Fruit fly (Drosophila melanogaster): ENCODE results near the gene Pif2.

Gene Pif2

dm6 chr3R:6548736-6549135 lies at the start of gene Pif2:
TSS of gene Pif2 (plus strand) at chr3R:6549036.
- TF ChIP-seq dmrt93B (GFP tag; optimal IDR thresholded peaks at IDR 0.05) (no peak), CrebA (GFP tag; optimal IDR thresholded peaks at IDR 0.05; ENCODE audit: borderline replicate concordance) (no peak), CG9705 (GFP tag; optimal IDR thresholded peaks at IDR 0.05) (no peak), GATAd (GFP tag; optimal IDR thresholded peaks at IDR 0.05) (no peak), Myc (optimal IDR thresholded peaks at IDR 0.05) (no peak), jim (GFP tag; optimal IDR thresholded peaks at IDR 0.05) (no peak), Hnf4 (GFP tag; optimal IDR thresholded peaks at IDR 0.05) (no peak), tai (GFP tag; optimal IDR thresholded peaks at IDR 0.05) (no peak), Dfd (GFP tag; optimal IDR thresholded peaks at IDR 0.05) (no peak), usp (GFP tag; optimal IDR thresholded peaks at IDR 0.05) (no peak), Rel (GFP tag; optimal IDR thresholded peaks at IDR 0.05) (no peak), Rel (tag; optimal IDR thresholded peaks at IDR 0.05) (no peak), Dif (GFP tag; optimal IDR thresholded peaks at IDR 0.05; ENCODE audit: partially characterized antibody) (no peak), sage (GFP tag; optimal IDR thresholded peaks at IDR 0.05) (no peak), Vsx2 (GFP tag; optimal IDR thresholded peaks at IDR 0.05; ENCODE audit: partially characterized antibody) (no peak)

DNA sequence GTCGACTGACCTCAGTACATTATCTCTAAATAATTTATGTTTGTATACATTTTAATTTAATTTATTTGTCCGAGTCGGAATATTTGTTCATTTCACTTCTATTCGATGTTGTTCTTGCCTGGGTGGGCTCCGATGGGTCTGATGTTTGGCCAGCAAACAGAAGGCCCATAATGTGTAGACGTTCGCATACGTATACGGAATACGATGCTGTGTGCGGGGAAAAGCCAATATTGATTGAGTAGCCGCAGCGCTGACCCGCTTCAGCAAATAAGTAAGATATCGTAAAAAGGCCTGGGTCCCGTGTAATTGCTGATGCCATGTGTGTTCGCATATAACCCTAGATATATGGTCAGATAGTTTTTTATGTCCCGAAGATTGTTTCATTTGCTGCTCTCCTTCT lies 44.4 kb upstream of the Pif2 start:
- no peak for TF ChIP-seq Abd-B (GFP tag; optimal IDR thresholded peaks at IDR 0.05)
- TF ChIP-seq N (GFP tag; optimal IDR thresholded peaks at IDR 0.05) = no peak
- TF ChIP-seq brk (GFP tag; optimal IDR thresholded peaks at IDR 0.05) = no peak
- TF ChIP-seq fru (GFP tag; optimal IDR thresholded peaks at IDR 0.05) = no peak
- TF ChIP-seq psq (GFP tag; optimal IDR thresholded peaks at IDR 0.05) = no peak
- no peak for TF ChIP-seq tai (GFP tag; optimal IDR thresholded peaks at IDR 0.05)
- no peak for TF ChIP-seq dl (GFP tag; optimal IDR thresholded peaks at IDR 0.05; ENCODE audit: insufficient read depth in 1 of 2, partially characterized antibody in 2 of 2)
- no peak for TF ChIP-seq Hr78 (GFP tag; optimal IDR thresholded peaks at IDR 0.05)
- TF ChIP-seq Dif (GFP tag; optimal IDR thresholded peaks at IDR 0.05; ENCODE audit: partially characterized antibody) = no peak
- no peak for TF ChIP-seq ey (GFP tag; optimal IDR thresholded peaks at IDR 0.05)
- no peak for TF ChIP-seq lola (GFP tag; optimal IDR thresholded peaks at IDR 0.05)
- TF ChIP-seq Jra (GFP tag; optimal IDR thresholded peaks at IDR 0.05) = no peak
- TF ChIP-seq Dfd (GFP tag; optimal IDR thresholded peaks at IDR 0.05) = no peak
- no peak for TF ChIP-seq OdsH (GFP tag; optimal IDR thresholded peaks at IDR 0.05)

DNA sequence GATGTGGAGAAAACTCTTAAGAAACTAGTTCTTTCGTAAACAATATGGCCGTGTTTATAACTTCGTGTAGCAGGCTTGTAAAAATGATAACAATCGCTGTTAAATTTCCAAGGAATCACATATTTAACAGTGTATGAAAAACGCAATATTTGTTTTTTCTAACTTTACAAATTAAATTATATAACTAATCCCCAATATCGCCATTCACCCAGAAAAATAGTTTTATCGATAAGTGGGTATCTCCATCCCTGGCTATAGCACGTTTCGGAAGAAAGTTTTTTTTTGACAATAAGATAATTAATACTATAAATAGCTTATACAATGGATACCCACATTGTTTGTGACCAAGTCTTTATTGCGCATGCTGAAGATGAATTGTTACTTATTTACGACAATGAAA lies 21.6 kb upstream of the Pif2 start, which contains the start of gene CG15185:
Gene CG15185 (plus strand): TSS at position 301 of the 400 bp plus-strand sequence.
- no peak for TF ChIP-seq CrebA (GFP tag; optimal IDR thresholded peaks at IDR 0.05; ENCODE audit: borderline replicate concordance)
- TF ChIP-seq dsf (GFP tag; optimal IDR thresholded peaks at IDR 0.05; ENCODE audit: borderline replicate concordance) = no peak
- TF ChIP-seq Abd-B (GFP tag; optimal IDR thresholded peaks at IDR 0.05) = no peak
- TF ChIP-seq Hr78 (GFP tag; optimal IDR thresholded peaks at IDR 0.05) = no peak
- TF ChIP-seq CG9705 (GFP tag; optimal IDR thresholded peaks at IDR 0.05) = no peak
- TF ChIP-seq br (GFP tag; optimal IDR thresholded peaks at IDR 0.05) = no peak
- no peak for TF ChIP-seq CG32264 (GFP tag; optimal IDR thresholded peaks at IDR 0.05)
- TF ChIP-seq h (GFP tag; optimal IDR thresholded peaks at IDR 0.05) = no peak
- TF ChIP-seq Myc (optimal IDR thresholded peaks at IDR 0.05) = no peak
- no peak for TF ChIP-seq HLH106 (tag; optimal IDR thresholded peaks at IDR 0.05)
- no peak for TF ChIP-seq dl (GFP tag; optimal IDR thresholded peaks at IDR 0.05; ENCODE audit: insufficient read depth in 1 of 2, partially characterized antibody in 2 of 2)
- no peak for TF ChIP-seq foxo (GFP tag; optimal IDR thresholded peaks at IDR 0.05)
- no peak for TF ChIP-seq sage (GFP tag; optimal IDR thresholded peaks at IDR 0.05)
- TF ChIP-seq dmrt93B (GFP tag; optimal IDR thresholded peaks at IDR 0.05) = no peak
- no peak for TF ChIP-seq fru (GFP tag; optimal IDR thresholded peaks at IDR 0.05)
- TF ChIP-seq Dif (GFP tag; optimal IDR thresholded peaks at IDR 0.05; ENCODE audit: partially characterized antibody) = no peak
- no peak for TF ChIP-seq Jra (GFP tag; optimal IDR thresholded peaks at IDR 0.05)
- TF ChIP-seq rgr (GFP tag; optimal IDR thresholded peaks at IDR 0.05) = no peak
- TF ChIP-seq Vsx2 (GFP tag; optimal IDR thresholded peaks at IDR 0.05; ENCODE audit: partially characterized antibody) = no peak

DNA sequence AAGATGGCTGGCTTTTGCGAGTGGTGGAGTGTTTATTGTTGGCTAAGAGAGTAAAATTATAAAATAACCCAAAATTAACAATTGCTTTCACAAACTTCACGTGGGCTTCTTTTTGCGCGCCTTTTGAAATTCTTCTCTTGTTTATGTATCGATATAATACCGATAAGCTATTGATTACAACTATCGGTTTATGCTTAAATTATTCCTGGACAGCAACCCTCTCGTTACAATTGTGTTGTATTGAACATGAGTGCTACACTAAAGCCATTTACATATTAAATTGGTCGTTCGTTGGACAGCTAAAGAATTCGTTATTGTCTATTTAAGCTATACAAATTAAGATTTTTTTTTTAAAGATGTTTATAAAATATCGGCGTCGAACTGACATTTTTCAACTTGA lies 14.8 kb upstream of the Pif2 start:
- TF ChIP-seq Rel (GFP tag; optimal IDR thresholded peaks at IDR 0.05) = no peak
- no peak for TF ChIP-seq Rel (tag; optimal IDR thresholded peaks at IDR 0.05)
- TF ChIP-seq Hr83 (GFP tag; optimal IDR thresholded peaks at IDR 0.05; ENCODE audit: poor library complexity, severe bottlenecking) = no peak
- TF ChIP-seq woc (GFP tag; optimal IDR thresholded peaks at IDR 0.05) = no peak
- TF ChIP-seq Hnf4 (GFP tag; optimal IDR thresholded peaks at IDR 0.05) = no peak
- no peak for TF ChIP-seq GATAd (GFP tag; optimal IDR thresholded peaks at IDR 0.05)
- no peak for TF ChIP-seq fru (GFP tag; optimal IDR thresholded peaks at IDR 0.05)
- no peak for TF ChIP-seq HLH106 (tag; optimal IDR thresholded peaks at IDR 0.05)
- TF ChIP-seq N (GFP tag; optimal IDR thresholded peaks at IDR 0.05) = no peak
- no peak for TF ChIP-seq CG9705 (GFP tag; optimal IDR thresholded peaks at IDR 0.05)
- no peak for TF ChIP-seq foxo (GFP tag; optimal IDR thresholded peaks at IDR 0.05)

Measured in whole organism, wandering third instar larva.